Fruit fly (Drosophila melanogaster) Kc167 (cell line): ENCODE results near the gene Ir94a.

Experiments used
- Myc ChIP-seq: fragments of >200 bp; optimal IDR thresholded peaks from 2 replicates; lab custom pipeline; 2017; ENCODE audit warnings: missing external identifiers
- Sin3A ChIP-seq: fragments of >200 bp; optimal IDR thresholded peaks from 2 replicates; lab custom pipeline; 2018; ENCODE audit warnings: missing external identifiers
- h ChIP-seq: fragments of >200 bp; optimal IDR thresholded peaks from 3 replicates; lab custom pipeline; 2018; ENCODE audit warnings: missing external identifiers
- insv ChIP-seq: fragments of >200 bp; optimal IDR thresholded peaks from 3 replicates; lab custom pipeline; 2018; ENCODE audit warnings: missing external identifiers
- psq ChIP-seq: fragments of >200 bp; optimal IDR thresholded peaks from 2 replicates; lab custom pipeline; 2017; ENCODE audit warnings: missing external identifiers
- ttk ChIP-seq: sonication (Bioruptor generic); optimal IDR thresholded peaks from 2 replicates; lab custom pipeline; 2017; ENCODE audit warnings: missing external identifiers

The Ir94a gene

DNA sequence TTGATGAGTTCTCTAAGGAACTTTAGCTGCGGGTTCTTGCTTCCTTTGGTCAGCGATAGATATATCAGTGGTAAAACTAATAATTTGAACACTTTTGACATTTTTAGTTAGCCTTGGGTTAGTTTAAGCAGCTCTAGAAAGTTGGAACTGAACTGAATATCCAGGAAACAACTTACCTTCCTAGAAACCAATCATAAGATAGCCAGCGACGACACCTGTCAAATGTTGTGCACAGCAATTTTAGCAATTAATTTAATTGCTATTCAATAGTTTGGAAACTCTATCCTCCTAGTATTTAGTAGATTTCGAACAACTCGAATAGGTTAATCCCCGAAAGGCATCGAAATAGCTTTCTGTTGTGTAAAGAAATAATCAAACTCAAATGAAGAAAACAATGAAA, 6.1 kb downstream of the Ir94a start, which contains the start of gene Ir94c:
TSS of gene Ir94c (minus strand) at position 101 of the 400 bp plus-strand sequence.
- no peak for TF ChIP-seq psq (lab: Kevin White, UChicago)
- TF ChIP-seq Myc (lab: Kevin White, UChicago): no peak
- TF ChIP-seq Sin3A (lab: Kevin White, UChicago): no peak
- no peak for TF ChIP-seq ttk (lab: Kevin White, UChicago)
- TF ChIP-seq insv: no peak
- no peak for TF ChIP-seq h

- TF ChIP-seq h (no peak), Myc (lab: Kevin White, UChicago) (no peak), ttk (lab: Kevin White, UChicago) (no peak), psq (lab: Kevin White, UChicago) (no peak), Sin3A (lab: Kevin White, UChicago) (no peak), insv (no peak)
These were observed 6.5 kb downstream of the Ir94a start, which contains the start of gene CG42390 for dm6 chr3R:22119761-22120160. Gene CG42390 (plus strand): TSS chr3R:22120061.

- TF ChIP-seq ttk (lab: Kevin White, UChicago) (no peak), psq (lab: Kevin White, UChicago) (no peak), h (no peak), insv (no peak), Myc (lab: Kevin White, UChicago) (no peak)
These were observed 8.0 kb downstream of the Ir94a start for dm6 chr3R:22121220-22121619.

DNA sequence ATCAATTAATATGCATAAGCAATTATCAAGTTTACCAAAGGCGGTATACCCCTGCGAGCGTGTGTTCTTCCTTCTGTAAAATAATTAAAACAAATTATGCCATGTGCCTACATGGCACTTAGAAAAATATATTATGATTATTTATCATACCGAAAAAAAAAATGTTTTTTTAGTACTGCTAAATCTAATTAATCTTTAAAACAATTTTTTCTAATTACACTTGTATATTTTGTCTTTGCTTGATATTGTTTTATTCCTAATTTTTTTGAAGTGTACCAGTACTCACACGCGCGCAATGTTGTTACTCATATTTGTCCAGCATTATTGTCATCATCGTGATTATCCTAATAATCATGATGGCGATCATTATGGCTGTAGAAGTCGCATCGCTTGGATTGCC, 10.1 kb downstream of the Ir94a start:
- TF ChIP-seq insv (no peak), h (no peak), ttk (lab: Kevin White, UChicago) (no peak), Sin3A (lab: Kevin White, UChicago) (no peak), Myc (lab: Kevin White, UChicago) (no peak), psq (lab: Kevin White, UChicago) (no peak)

- TF ChIP-seq Sin3A (lab: Kevin White, UChicago): no peak
- TF ChIP-seq h: no peak
- no peak for TF ChIP-seq Myc (lab: Kevin White, UChicago)
- no peak for TF ChIP-seq ttk (lab: Kevin White, UChicago)
- TF ChIP-seq insv: no peak
- no peak for TF ChIP-seq psq (lab: Kevin White, UChicago)
These were observed 11.6 kb downstream of the Ir94a start for dm6 chr3R:22124863-22125262.

- no peak for TF ChIP-seq Sin3A (lab: Kevin White, UChicago)
- TF ChIP-seq Myc (lab: Kevin White, UChicago): no peak
- TF ChIP-seq insv: no peak
- TF ChIP-seq ttk (lab: Kevin White, UChicago): no peak
- no peak for TF ChIP-seq h
- TF ChIP-seq psq (lab: Kevin White, UChicago): no peak
These were observed 20.2 kb downstream of the Ir94a start, which contains the start of gene SKIP for dm6 chr3R:22133337-22134014. Gene SKIP (plus strand): TSS chr3R:22133830.

- TF ChIP-seq psq (lab: Kevin White, UChicago) (no peak), h (no peak), ttk (lab: Kevin White, UChicago) (no peak), insv (no peak), Sin3A (lab: Kevin White, UChicago) (no peak), Myc (lab: Kevin White, UChicago) (no peak)
These were observed 21.2 kb downstream of the Ir94a start for dm6 chr3R:22134462-22134861.

- TF ChIP-seq Sin3A (lab: Kevin White, UChicago) (no peak), h (no peak), ttk (lab: Kevin White, UChicago) (no peak), Myc (lab: Kevin White, UChicago) (no peak), insv (no peak), psq (lab: Kevin White, UChicago) (no peak)
These were observed 22.3 kb downstream of the Ir94a start for dm6 chr3R:22135503-22135902.

DNA sequence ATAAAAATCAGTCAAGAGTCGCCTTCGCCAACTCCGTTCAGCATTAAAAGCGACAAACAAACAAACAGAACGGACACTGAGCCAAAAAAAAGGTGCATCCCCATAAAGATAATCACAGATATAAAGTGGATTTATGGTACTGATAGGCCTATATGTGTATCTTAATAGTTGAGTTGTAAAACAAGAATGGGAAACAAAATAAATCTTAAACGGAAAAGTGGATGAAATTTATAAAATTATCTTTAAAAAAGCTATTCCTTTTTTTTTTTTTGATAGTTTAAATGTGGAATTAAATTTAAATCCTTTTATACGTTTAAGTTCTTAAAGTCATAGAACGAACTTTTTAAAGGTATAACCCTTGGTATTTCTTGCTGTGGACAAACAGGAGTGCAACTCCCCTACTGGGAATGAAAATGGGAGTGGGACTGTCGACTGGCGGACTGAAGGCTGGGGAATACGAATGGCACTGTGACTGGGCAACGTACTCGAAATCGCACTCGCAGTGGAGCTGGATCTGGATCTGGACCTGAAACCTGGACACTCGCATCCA, 23.8 kb downstream of the Ir94a start:
- TF ChIP-seq ttk (lab: Kevin White, UChicago) (no peak), Myc (lab: Kevin White, UChicago) (no peak), Sin3A (lab: Kevin White, UChicago) (no peak), psq (lab: Kevin White, UChicago) (no peak), insv (no peak), h (no peak)

DNA sequence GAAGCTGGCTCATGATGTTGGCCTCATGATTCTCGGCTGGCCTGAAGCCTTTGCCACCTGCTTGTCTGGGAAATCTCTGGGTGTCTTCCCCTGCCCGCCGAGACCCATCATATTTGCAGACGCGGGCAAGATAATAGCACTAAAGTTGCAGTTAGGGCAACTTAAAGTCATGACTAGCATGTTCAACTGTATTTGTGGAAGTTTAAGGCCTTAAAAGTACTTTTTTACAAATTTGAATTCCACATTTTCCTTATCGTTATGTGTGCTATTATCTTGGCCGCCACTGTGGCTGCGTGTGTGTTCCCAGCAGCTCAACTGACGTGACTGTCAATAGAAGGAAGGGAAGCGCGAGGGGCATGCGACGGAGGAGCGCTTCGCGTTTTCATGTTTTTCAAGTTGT, 25.9 kb downstream of the Ir94a start:
- TF ChIP-seq ttk (lab: Kevin White, UChicago) (no peak), insv (no peak), Sin3A (lab: Kevin White, UChicago) (no peak), Myc (lab: Kevin White, UChicago) (no peak), h (no peak), psq (lab: Kevin White, UChicago) (no peak)

dm6 chr3R:22139916-22140455, 26.8 kb downstream of the Ir94a start:
- TF ChIP-seq Sin3A (lab: Kevin White, UChicago) (no peak), insv (no peak), psq (lab: Kevin White, UChicago) (no peak), Myc (lab: Kevin White, UChicago) (no peak), h (no peak), ttk (lab: Kevin White, UChicago) (no peak)

dm6 chr3R:22141332-22141731, 28.1 kb downstream of the Ir94a start:
- TF ChIP-seq Myc (lab: Kevin White, UChicago): no peak
- no peak for TF ChIP-seq ttk (lab: Kevin White, UChicago)
- no peak for TF ChIP-seq insv
- no peak for TF ChIP-seq h
- no peak for TF ChIP-seq Sin3A (lab: Kevin White, UChicago)
- TF ChIP-seq psq (lab: Kevin White, UChicago): no peak
